Worm (Caenorhabditis elegans) whole organism, early embryonic: ENCODE data around the gene Y66C5A.2.
A peak's percentile ranks its signal among the peaks of the same experiment; 100 is the strongest.

Experiments used
- B0310.2 ChIP-seq: sonication (generic microtip); optimal IDR thresholded peaks from 2 replicates; lab custom pipeline; 2016; ENCODE audit warnings: mild to moderate bottlenecking, missing genetic modification characterization, missing compliant biosample characterization
- F13C5.2 ChIP-seq: sonication (generic microtip); optimal IDR thresholded peaks from 2 replicates; lab custom pipeline; 2017; ENCODE audit warnings: mild to moderate bottlenecking, missing genetic modification characterization, inconsistent platforms, missing compliant biosample characterization
- aly-1 ChIP-seq: sonication (generic microtip); optimal IDR thresholded peaks from 2 replicates; lab custom pipeline; 2016; ENCODE audit warnings: missing genetic modification characterization, missing compliant biosample characterization
- ama-1 ChIP-seq: fragments of 150-350 bp; optimal IDR thresholded peaks from 2 replicates; lab custom pipeline; 2014
- ceh-13 ChIP-seq: fragments of 200-800 bp; sonication (Bioruptor generic); optimal IDR thresholded peaks from 2 replicates; lab custom pipeline; 2018; ENCODE audit warnings: mild to moderate bottlenecking, missing genetic modification characterization, missing compliant biosample characterization
- ceh-36 ChIP-seq: sonication (generic microtip); optimal IDR thresholded peaks from 2 replicates; lab custom pipeline; 2016; ENCODE audit warnings: missing genetic modification characterization, inconsistent platforms, missing compliant biosample characterization
- ets-7 ChIP-seq: sonication (generic microtip); optimal IDR thresholded peaks from 2 replicates; lab custom pipeline; 2016; ENCODE audit warnings: missing genotype, missing genetic modification characterization, missing compliant biosample characterization
- flt-1 ChIP-seq: fragments of 200-800 bp; sonication (Bioruptor generic); IDR thresholded peaks from 2 replicates; pipeline ENCODE4 v1.3.6; 2022; ENCODE audit warnings: missing genetic modification characterization, missing compliant biosample characterization
- hmbx-1 ChIP-seq: sonication (generic microtip); optimal IDR thresholded peaks from 2 replicates; lab custom pipeline; 2016; ENCODE audit warnings: mild to moderate bottlenecking, missing genetic modification characterization, missing compliant biosample characterization
- hmg-4 ChIP-seq: fragments of 200-800 bp; sonication (Bioruptor generic); optimal IDR thresholded peaks from 2 replicates; lab custom pipeline; 2018; ENCODE audit warnings: mild to moderate bottlenecking, missing genetic modification characterization, missing compliant biosample characterization
- hnd-1 ChIP-seq: sonication (generic microtip); optimal IDR thresholded peaks from 2 replicates; lab custom pipeline; 2016; ENCODE audit warnings: missing genetic modification characterization, missing compliant biosample characterization
- pes-1 ChIP-seq: fragments of 200-800 bp; sonication (Bioruptor generic); IDR thresholded peaks from 2 replicates; pipeline ENCODE4 v1.3.6; 2022; ENCODE audit warnings: missing genetic modification reagents, missing genetic modification characterization, missing compliant biosample characterization
- scrt-1 ChIP-seq: fragments of 200-800 bp; sonication (Bioruptor generic); IDR thresholded peaks from 2 replicates; pipeline ENCODE4 v1.3.6; 2022; ENCODE audit warnings: missing genetic modification characterization, missing compliant biosample characterization
- sea-1 ChIP-seq: fragments of 200-800 bp; sonication (Bioruptor generic); conservative IDR thresholded peaks from 2 replicates; pipeline ENCODE4 v1.3.6; 2022; ENCODE audit warnings: missing genetic modification characterization, missing compliant biosample characterization
- tbx-11 ChIP-seq: fragments of 200-800 bp; sonication (Bioruptor generic); IDR thresholded peaks from 2 replicates; pipeline ENCODE4 v1.3.6; 2022; ENCODE audit warnings: missing genetic modification characterization, missing compliant biosample characterization
- tbx-37 ChIP-seq: fragments of 200-800 bp; sonication (Bioruptor generic); conservative IDR thresholded peaks from 2 replicates; pipeline ENCODE4 v1.3.6; 2022; ENCODE audit warnings: missing genetic modification reagents, missing genetic modification characterization, missing compliant biosample characterization
- tra-4 ChIP-seq: sonication (generic microtip); optimal IDR thresholded peaks from 2 replicates; lab custom pipeline; 2017; ENCODE audit warnings: missing genetic modification characterization, missing compliant biosample characterization

Gene Y66C5A.2

ce11 chrX:14495075-14495474 is 34.6 kb downstream of the Y66C5A.2 start:
- no peak for TF ChIP-seq flt-1
- no peak for TF ChIP-seq pes-1 (GFP tag; lab: Robert Waterston, UW)
- TF ChIP-seq tbx-37 (GFP tag; lab: Robert Waterston, UW): no peak
- TF ChIP-seq sea-1 (GFP tag; lab: Robert Waterston, UW): no peak
- no peak for TF ChIP-seq tra-4
- no peak for TF ChIP-seq F13C5.2 (tag; lab: Kevin White, UChicago)
- no peak for TF ChIP-seq tbx-11 (GFP tag; lab: Robert Waterston, UW)

DNA sequence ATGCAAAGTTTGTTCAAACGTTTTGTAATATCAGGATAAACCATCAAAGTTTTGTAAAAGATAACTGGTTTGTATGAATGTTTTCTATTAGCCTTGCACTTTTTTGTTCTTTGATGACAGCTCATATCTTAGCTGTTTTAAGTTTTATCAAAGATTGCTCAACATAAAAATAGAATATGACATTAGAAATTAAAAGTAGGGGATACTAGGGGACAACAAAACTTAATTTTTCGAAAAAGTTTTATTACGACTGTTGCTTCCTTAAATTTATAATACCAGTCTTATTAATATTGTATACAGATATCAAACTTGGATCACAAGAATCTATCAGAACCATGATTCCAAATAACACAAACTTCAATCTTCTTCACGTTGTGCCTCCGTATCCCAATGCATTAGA is 35.3 kb downstream of the Y66C5A.2 start, which contains the start of gene ztf-14:
Gene ztf-14, plus strand, starts transcription at position 301 of the 400 bp plus-strand sequence.
- no peak for TF ChIP-seq flt-1

DNA sequence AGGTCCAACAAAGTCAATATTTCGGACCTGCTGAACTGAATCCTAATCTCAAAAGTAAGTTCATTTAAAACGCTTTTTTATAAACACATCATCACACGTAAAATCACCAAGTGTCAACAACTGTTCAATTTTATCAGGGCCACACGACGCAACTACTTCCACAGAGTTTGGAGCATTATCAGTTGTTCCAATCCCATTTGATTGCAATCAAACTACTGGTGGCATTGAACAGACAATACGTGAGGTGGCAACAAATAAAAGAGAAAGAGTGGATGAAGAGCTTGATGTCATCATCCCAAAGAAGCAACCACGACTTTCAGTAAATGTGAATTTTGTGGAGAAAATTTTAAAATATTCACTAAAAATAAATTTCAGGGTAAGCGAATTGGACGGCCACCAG is 36.0 kb downstream of the Y66C5A.2 start:
- no peak for TF ChIP-seq B0310.2 (tag; lab: Kevin White, UChicago)

DNA sequence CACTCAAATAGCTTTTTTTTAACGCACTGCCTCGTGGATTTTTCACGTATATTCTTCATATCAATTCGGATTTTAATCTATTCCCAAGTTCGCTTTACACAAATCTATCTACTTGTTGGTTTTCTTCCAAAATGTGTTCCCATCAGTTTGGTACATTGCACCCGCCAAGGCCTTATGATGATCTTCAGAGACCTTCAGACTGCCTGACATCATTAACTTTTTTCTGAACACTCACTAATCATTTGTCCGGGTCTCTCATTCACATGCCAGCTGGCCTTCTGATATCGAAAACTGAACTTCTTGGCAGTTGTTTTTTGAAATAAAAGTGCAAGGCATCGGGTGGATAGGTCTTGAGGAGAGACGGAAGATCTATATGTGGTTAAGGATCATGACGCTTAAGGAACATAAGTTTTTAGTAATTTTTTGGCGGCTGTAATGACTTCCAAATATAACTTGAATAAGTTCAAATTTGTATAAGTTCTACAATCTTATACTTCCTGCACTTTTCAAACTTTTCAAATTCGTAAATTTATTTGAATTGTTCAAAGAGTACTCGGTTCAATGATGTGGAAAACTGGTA is 39.4 kb downstream of the Y66C5A.2 start:
- TF ChIP-seq tbx-37 (GFP tag; lab: Robert Waterston, UW): no peak

ce11 chrX:14500422-14501058 is 40.0 kb downstream of the Y66C5A.2 start:
- TF ChIP-seq sea-1 (GFP tag; lab: Robert Waterston, UW) (no peak), tbx-11 (GFP tag; lab: Robert Waterston, UW) (no peak), hmg-4 (GFP tag; lab: Kevin White, UChicago) (no peak)

ce11 chrX:14502116-14502587 is 41.6 kb downstream of the Y66C5A.2 start:
- TF ChIP-seq ceh-13 (GFP tag; lab: Kevin White, UChicago) (no peak), sea-1 (GFP tag; lab: Robert Waterston, UW) (no peak), aly-1 (tag; lab: Kevin White, UChicago) (no peak), hnd-1 (tag; lab: Kevin White, UChicago) (no peak), ama-1 (lab: Kevin White, UChicago) (no peak), hmg-4 (GFP tag; lab: Kevin White, UChicago) (no peak), pes-1 (GFP tag; lab: Robert Waterston, UW) (no peak), flt-1 (no peak)

- TF ChIP-seq hnd-1 (tag; lab: Kevin White, UChicago): no peak
- no peak for TF ChIP-seq B0310.2 (tag; lab: Kevin White, UChicago)
- no peak for TF ChIP-seq scrt-1 (GFP tag; lab: Robert Waterston, UW)
- no peak for TF ChIP-seq tra-4
Measured at ce11 chrX:14503282-14503681, 42.8 kb downstream of the Y66C5A.2 start.

ce11 chrX:14503800-14504550 is 43.5 kb downstream of the Y66C5A.2 start, which contains the start of gene M163.1:
TSS of gene M163.1 (minus strand) at chrX:14503824.
- TF ChIP-seq tbx-11 (GFP tag; lab: Robert Waterston, UW) (no peak), ceh-13 (GFP tag; lab: Kevin White, UChicago) (peak; percentile 16), F13C5.2 (tag; lab: Kevin White, UChicago) (peak; percentile 15), tra-4 (no peak), scrt-1 (GFP tag; lab: Robert Waterston, UW) (peak; percentile 46; the same call in 1 of the 2 replicates), ama-1 (lab: Kevin White, UChicago) (no peak), sea-1 (GFP tag; lab: Robert Waterston, UW) (no peak), ets-7 (no peak), pes-1 (GFP tag; lab: Robert Waterston, UW) (0 out of 2 replicates have a peak, but pooled peaks have one; percentile 13), ceh-36 (tag; lab: Kevin White, UChicago) (no peak), hmg-4 (GFP tag; lab: Kevin White, UChicago) (peak; percentile 87), hnd-1 (tag; lab: Kevin White, UChicago) (peak; percentile 0), hmbx-1 (tag; lab: Kevin White, UChicago) (no peak)

- TF ChIP-seq ama-1 (lab: Kevin White, UChicago) (no peak), pes-1 (GFP tag; lab: Robert Waterston, UW) (0 out of 2 replicates have a peak, but pooled peaks have one; percentile 0)
Measured at ce11 chrX:14504551-14504902, 44.0 kb downstream of the Y66C5A.2 start.
